Worm (Caenorhabditis elegans) whole organism, early embryonic: ENCODE measurements around the gene T26E4.2.

Source experiments
- B0310.2 ChIP-seq: sonication (generic microtip); optimal IDR thresholded peaks from 2 replicates; lab custom pipeline; 2016; ENCODE audit warnings: mild to moderate bottlenecking, missing genetic modification characterization, missing compliant biosample characterization
- ama-1 ChIP-seq: fragments of 150-350 bp; optimal IDR thresholded peaks from 2 replicates; lab custom pipeline; 2014
- ceh-36 ChIP-seq: sonication (generic microtip); optimal IDR thresholded peaks from 2 replicates; lab custom pipeline; 2016; ENCODE audit warnings: missing genetic modification characterization, inconsistent platforms, missing compliant biosample characterization
- ets-7 ChIP-seq: sonication (generic microtip); optimal IDR thresholded peaks from 2 replicates; lab custom pipeline; 2016; ENCODE audit warnings: missing genotype, missing genetic modification characterization, missing compliant biosample characterization
- flt-1 ChIP-seq: fragments of 200-800 bp; sonication (Bioruptor generic); IDR thresholded peaks from 2 replicates; pipeline ENCODE4 v1.3.6; 2022; ENCODE audit warnings: missing genetic modification characterization, missing compliant biosample characterization
- hmbx-1 ChIP-seq: sonication (generic microtip); optimal IDR thresholded peaks from 2 replicates; lab custom pipeline; 2016; ENCODE audit warnings: mild to moderate bottlenecking, missing genetic modification characterization, missing compliant biosample characterization
- pes-1 ChIP-seq: fragments of 200-800 bp; sonication (Bioruptor generic); IDR thresholded peaks from 2 replicates; pipeline ENCODE4 v1.3.6; 2022; ENCODE audit warnings: missing genetic modification reagents, missing genetic modification characterization, missing compliant biosample characterization
- scrt-1 ChIP-seq: fragments of 200-800 bp; sonication (Bioruptor generic); IDR thresholded peaks from 2 replicates; pipeline ENCODE4 v1.3.6; 2022; ENCODE audit warnings: missing genetic modification characterization, missing compliant biosample characterization

ce11 chrV:15815962-15816432 lies 34.8 kb downstream of the T26E4.2 start, which contains the start of the genes fbxa-69 and F54B8.4:
- TF ChIP-seq B0310.2 (tag; lab: Kevin White, UChicago) (no peak), ama-1 (lab: Kevin White, UChicago) (no peak), hmbx-1 (tag; lab: Kevin White, UChicago) (no peak), flt-1 (GFP tag; lab: Robert Waterston, UW) (no peak), scrt-1 (GFP tag; lab: Robert Waterston, UW) (no peak), ceh-36 (tag; lab: Kevin White, UChicago) (no peak), ets-7 (tag; lab: Kevin White, UChicago) (no peak), pes-1 (GFP tag; lab: Robert Waterston, UW) (no peak)
